Worm (Caenorhabditis elegans): Measurements from ENCODE around the gene fln-1.

DNA sequence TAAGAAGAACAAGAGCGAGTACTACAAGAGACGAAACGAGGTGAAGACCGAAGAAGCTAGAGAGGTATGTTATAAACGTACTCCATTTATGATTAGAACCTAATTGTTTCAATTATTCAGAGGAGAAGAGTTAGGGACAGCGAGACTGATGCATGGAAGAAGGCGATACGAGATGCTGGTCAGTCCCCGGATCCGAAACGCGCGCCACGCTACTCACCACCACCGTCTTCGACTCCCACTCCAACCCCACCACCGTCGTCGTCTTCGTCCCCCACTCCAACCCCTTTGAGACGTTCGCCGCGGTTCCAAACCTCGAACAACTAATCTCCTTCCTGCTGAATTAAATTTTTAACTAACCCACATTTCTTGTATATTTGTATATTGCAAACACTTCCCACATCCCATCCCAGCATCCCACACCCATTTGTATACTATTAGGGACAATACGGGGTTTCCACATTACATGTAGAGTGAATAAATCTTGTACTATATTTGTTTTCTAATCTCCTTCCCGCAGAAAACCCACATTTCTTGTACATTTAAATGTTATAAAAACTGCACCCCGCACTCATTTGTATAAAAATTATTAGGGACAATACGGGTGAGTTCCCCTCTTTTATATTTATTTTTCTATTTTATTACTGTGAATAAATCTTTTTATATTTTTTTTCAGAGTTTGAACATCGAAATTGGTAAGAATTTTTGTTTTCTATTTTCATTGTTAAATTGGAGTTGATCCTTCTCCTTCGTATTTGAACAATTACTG, 11.7 kb upstream of the fln-1 start:
- no peak for TF ChIP-seq unc-39 (tag; optimal IDR thresholded peaks at IDR 0.05)
- no peak for TF ChIP-seq unc-62 (GFP tag; optimal IDR thresholded peaks at IDR 0.05)
- no peak for TF ChIP-seq snpc-4 (tag; optimal IDR thresholded peaks at IDR 0.05)
- TF ChIP-seq M03D4.4 (tag; optimal IDR thresholded peaks at IDR 0.05), result no peak
- TF ChIP-seq mep-1 (tag; optimal IDR thresholded peaks at IDR 0.05), result no peak
